Worm (Caenorhabditis elegans): ENCODE measurements around the gene ZK721.3.

ZK721.3 gene

DNA sequence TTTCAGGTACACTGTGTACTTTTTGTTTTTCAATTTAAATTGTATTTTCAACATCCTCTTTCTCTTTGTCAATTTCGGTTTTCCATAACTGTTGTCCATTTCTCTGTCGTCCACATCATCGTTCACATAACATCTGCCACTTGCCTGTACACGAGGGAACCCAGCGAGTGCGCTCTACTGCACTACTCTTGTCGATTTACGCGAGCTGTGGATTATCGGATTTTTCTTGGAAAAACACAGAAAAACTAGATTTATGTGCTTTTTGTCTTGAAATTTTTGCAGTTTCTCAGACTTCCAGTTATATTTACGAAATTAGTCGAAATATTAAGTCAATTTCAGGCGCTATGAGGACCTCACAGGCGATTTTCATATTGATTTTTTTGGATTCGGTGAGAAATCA, 7.5 kb downstream of the ZK721.3 start, which contains the start of gene chup-1 (continued):
- TF ChIP-seq pqm-1 (tag; optimal IDR thresholded peaks at IDR 0.05), result no peak
- TF ChIP-seq skn-1 (tag; optimal IDR thresholded peaks at IDR 0.05), result no peak
- TF ChIP-seq lim-7 (GFP tag; IDR thresholded peaks at IDR 0.05), result no peak
- no peak for TF ChIP-seq zfp-3 (GFP tag; conservative IDR thresholded peaks at IDR 0.05)
- TF ChIP-seq ZK337.2 (GFP tag; IDR thresholded peaks at IDR 0.05), result no peak
- TF ChIP-seq daf-8 (GFP tag; IDR thresholded peaks at IDR 0.05), result no peak
- TF ChIP-seq ZK546.5 (tag; optimal IDR thresholded peaks at IDR 0.05), result no peak
- TF ChIP-seq arid-1 (GFP tag; conservative IDR thresholded peaks at IDR 0.05), result no peak
- TF ChIP-seq mdl-1 (tag; optimal IDR thresholded peaks at IDR 0.05), result peak in 1 of 2 experiments; percentile 63
- no peak for TF ChIP-seq T20F7.1 (GFP tag; optimal IDR thresholded peaks at IDR 0.05)
- TF ChIP-seq duxl-1 (tag; optimal IDR thresholded peaks at IDR 0.05; ENCODE audit: poor library complexity), result no peak
- TF ChIP-seq ceh-62 (tag; optimal IDR thresholded peaks at IDR 0.05), result no peak
- TF ChIP-seq mes-2 (tag; optimal IDR thresholded peaks at IDR 0.05; ENCODE audit: poor library complexity, severe bottlenecking), result peak; percentile 52
- no peak for TF ChIP-seq ctbp-1 (GFP tag; IDR thresholded peaks at IDR 0.05)
- no peak for TF ChIP-seq fos-1 (tag; optimal IDR thresholded peaks at IDR 0.05)
- peak; percentile 28 for TF ChIP-seq nhr-11 (tag; optimal IDR thresholded peaks at IDR 0.05)
- peak; percentile 54 for TF ChIP-seq nhr-28 (tag; optimal IDR thresholded peaks at IDR 0.05)
- no peak for TF ChIP-seq spr-1 (tag; optimal IDR thresholded peaks at IDR 0.05)
- no peak for TF ChIP-seq madf-5 (GFP tag; IDR thresholded peaks at IDR 0.05)
- TF ChIP-seq zag-1 (tag; optimal IDR thresholded peaks at IDR 0.05), result no peak
- TF ChIP-seq tag-97 (GFP tag; IDR thresholded peaks at IDR 0.05), result no peak

- TF ChIP-seq tag-97 (GFP tag; IDR thresholded peaks at IDR 0.05), result no peak
- no peak for TF ChIP-seq ZK337.2 (GFP tag; IDR thresholded peaks at IDR 0.05)
- TF ChIP-seq snpc-1.2 (GFP tag; IDR thresholded peaks at IDR 0.05), result peak; percentile 82
- peak; percentile 44 for TF ChIP-seq hlh-11 (tag; optimal IDR thresholded peaks at IDR 0.05)
- peak; percentile 69 for TF ChIP-seq hmg-1.1 (GFP tag; IDR thresholded peaks at IDR 0.05)
- no peak for TF ChIP-seq spr-1 (tag; optimal IDR thresholded peaks at IDR 0.05)
- TF ChIP-seq Y48G9A.11 (GFP tag; IDR thresholded peaks at IDR 0.05), result peak; percentile 16; the same call in 1 of the 2 replicates
- peak; percentile 48 for TF ChIP-seq dve-1 (tag; optimal IDR thresholded peaks at IDR 0.05; ENCODE audit: insufficient read depth)
- no peak for TF ChIP-seq T26A8.4 (GFP tag; IDR thresholded peaks at IDR 0.05)
- TF ChIP-seq madf-5 (GFP tag; IDR thresholded peaks at IDR 0.05), result no peak
- TF ChIP-seq arid-1 (GFP tag; conservative IDR thresholded peaks at IDR 0.05), result peak; percentile 63
- no peak for TF ChIP-seq F37D6.2 (tag; optimal IDR thresholded peaks at IDR 0.05)
- peak; percentile 38 for TF ChIP-seq aha-1 (tag)
- peak; percentile 59; the same call in 1 of the 2 replicates for TF ChIP-seq madf-9 (GFP tag; conservative IDR thresholded peaks at IDR 0.05)
- TF ChIP-seq snpc-4 (tag; optimal IDR thresholded peaks at IDR 0.05), result no peak
- peak; percentile 58 for TF ChIP-seq mes-2 (tag; optimal IDR thresholded peaks at IDR 0.05; ENCODE audit: poor library complexity, severe bottlenecking)
- TF ChIP-seq R02D3.7 (tag; optimal IDR thresholded peaks at IDR 0.05), result no peak
- TF ChIP-seq jun-1 (tag; optimal IDR thresholded peaks at IDR 0.05), result no peak
- 0 out of 2 replicates have a peak, but pooled peaks have one; percentile 42 for TF ChIP-seq F44E2.7 (GFP tag; IDR thresholded peaks at IDR 0.05)
- TF ChIP-seq php-3 (GFP tag; IDR thresholded peaks at IDR 0.05), result no peak
- TF ChIP-seq ceh-32 (tag; optimal IDR thresholded peaks at IDR 0.05; ENCODE audit: poor library complexity), result no peak
- peak; percentile 82 for TF ChIP-seq egl-43 (GFP tag; IDR thresholded peaks at IDR 0.05)
- peak in 1 of 2 experiments; percentile 20 for TF ChIP-seq mdl-1 (tag; optimal IDR thresholded peaks at IDR 0.05)
- no peak for TF ChIP-seq F49E8.2 (tag; optimal IDR thresholded peaks at IDR 0.05; ENCODE audit: borderline replicate concordance)
- TF ChIP-seq pqm-1 (tag; optimal IDR thresholded peaks at IDR 0.05), result no peak
- no peak for TF ChIP-seq ceh-28 (tag; optimal IDR thresholded peaks at IDR 0.05)
- TF ChIP-seq dmd-8 (GFP tag; IDR thresholded peaks at IDR 0.05), result no peak
- peak in 1 of 2 experiments; percentile 42 for TF ChIP-seq lsy-2 (tag; optimal IDR thresholded peaks at IDR 0.05)
- no peak for TF ChIP-seq dmd-9 (GFP tag; IDR thresholded peaks at IDR 0.05)
- TF ChIP-seq nhr-111 (GFP tag; optimal IDR thresholded peaks at IDR 0.05), result no peak
- no peak for TF ChIP-seq T20F7.1 (GFP tag; optimal IDR thresholded peaks at IDR 0.05)
- TF ChIP-seq tra-1 (GFP tag; IDR thresholded peaks at IDR 0.05), result peak; percentile 33; the same call in 1 of the 2 replicates
- TF ChIP-seq Y75B8A.6 (GFP tag; IDR thresholded peaks at IDR 0.05), result 0 out of 2 replicates have a peak, but pooled peaks have one; percentile 53
- TF ChIP-seq ceh-62 (tag; optimal IDR thresholded peaks at IDR 0.05), result no peak
- TF ChIP-seq vab-7 (GFP tag; IDR thresholded peaks at IDR 0.05), result peak; percentile 57; the same call in 1 of the 2 replicates
- TF ChIP-seq lim-7 (GFP tag; IDR thresholded peaks at IDR 0.05), result peak; percentile 64; the same call in 1 of the 2 replicates
- TF ChIP-seq sdz-12 (GFP tag; optimal IDR thresholded peaks at IDR 0.05), result no peak
Measured at ce11 chrX:8796699-8797282, 12.5 kb downstream of the ZK721.3 start, which contains the start of gene R04E5.7. R04E5.7 (minus strand) TSS chrX:8797262.

All from whole organism, L4 larva.